Worm (Caenorhabditis elegans) whole organism, L4/young adult: ENCODE results near the gene rpl-10.

ENCODE experiments used
- W03F9.2 ChIP-seq: fragments of 150-350 bp; optimal IDR thresholded peaks from 2 replicates; lab custom pipeline; 2014; ENCODE audit warnings: missing biosample characterization, missing genetic modification characterization
- dao-5 ChIP-seq: sonication (generic microtip); optimal IDR thresholded peaks from 2 replicates; lab custom pipeline; 2016; ENCODE audit warnings: missing genotype, missing genetic modification characterization, moderate library complexity, missing compliant biosample characterization
- him-1 ChIP-seq: sonication (generic microtip); optimal IDR thresholded peaks from 2 replicates; lab custom pipeline; 2016; ENCODE audit warnings: missing genotype, missing genetic modification reagents, missing genetic modification characterization, missing compliant biosample characterization

ce11 chrII:8177095-8177494 is 33.4 kb downstream of the rpl-10 start, which contains the start of gene acr-14:
- TF ChIP-seq dao-5 (tag; lab: Kevin White, UChicago) (no peak), him-1 (tag; lab: Kevin White, UChicago) (no peak), W03F9.2 (tag; lab: Kevin White, UChicago) (no peak)
